Worm (Caenorhabditis elegans): ENCODE results near the gene anoh-2.

ce11 chrIV:14621117-14621516 is 37.0 kb upstream of the anoh-2 start:
- no peak for TF ChIP-seq flt-1 (GFP tag; IDR thresholded peaks at IDR 0.05)
- TF ChIP-seq F13C5.2 (tag; optimal IDR thresholded peaks at IDR 0.05) = no peak
- TF ChIP-seq tbx-11 (GFP tag; IDR thresholded peaks at IDR 0.05) = no peak
- TF ChIP-seq ama-1 (optimal IDR thresholded peaks at IDR 0.05) = no peak
- TF ChIP-seq tbx-37 (GFP tag; conservative IDR thresholded peaks at IDR 0.05) = no peak
- no peak for TF ChIP-seq ceh-36 (tag; optimal IDR thresholded peaks at IDR 0.05)
- no peak for TF ChIP-seq aly-1 (tag; optimal IDR thresholded peaks at IDR 0.05)
- no peak for TF ChIP-seq hmbx-1 (tag; optimal IDR thresholded peaks at IDR 0.05)
- no peak for TF ChIP-seq ceh-13 (GFP tag; optimal IDR thresholded peaks at IDR 0.05)
- no peak for TF ChIP-seq tra-4 (tag; optimal IDR thresholded peaks at IDR 0.05)

Measured in whole organism, early embryonic.